Worm (Caenorhabditis elegans): ENCODE measurements around the gene nhr-66.

The nhr-66 gene

DNA sequence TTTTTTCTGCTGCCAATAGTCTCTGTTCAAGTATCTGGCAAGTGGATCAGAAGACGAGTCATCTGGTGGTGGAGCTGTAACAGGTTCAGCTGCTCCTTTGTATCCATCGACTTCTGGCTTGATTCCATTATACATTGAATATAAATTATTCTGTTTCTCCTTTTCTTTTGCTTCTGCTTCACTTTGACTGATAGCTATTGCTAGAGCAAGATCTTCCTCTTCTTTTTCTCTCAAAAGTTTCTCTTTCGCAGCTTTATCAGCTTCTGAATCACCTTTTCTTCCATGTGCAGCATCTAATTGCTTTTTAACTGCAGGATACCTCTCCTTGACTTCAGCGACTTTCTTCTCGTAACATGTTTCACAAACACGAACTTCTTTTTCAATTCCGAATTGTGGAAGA is 32.8 kb downstream of the nhr-66 start:
- TF ChIP-seq skn-1 (tag; optimal IDR thresholded peaks at IDR 0.05) = no peak
- no peak for TF ChIP-seq unc-39 (tag; optimal IDR thresholded peaks at IDR 0.05)
- no peak for TF ChIP-seq elt-3 (tag; optimal IDR thresholded peaks at IDR 0.05)
- TF ChIP-seq ztf-1 (GFP tag; conservative IDR thresholded peaks at IDR 0.05) = no peak
- TF ChIP-seq ceh-82 (tag; optimal IDR thresholded peaks at IDR 0.05) = no peak
- TF ChIP-seq sem-4 (tag; optimal IDR thresholded peaks at IDR 0.05) = no peak
- no peak for TF ChIP-seq F13H6.1 (tag; optimal IDR thresholded peaks at IDR 0.05)

ce11 chrIV:8201133-8201532 is 35.3 kb downstream of the nhr-66 start, which contains the start of gene glrx-22:
Gene glrx-22 (minus strand): TSS chrIV:8201233.
- TF ChIP-seq ceh-82 (tag; optimal IDR thresholded peaks at IDR 0.05) (no peak), skn-1 (tag; optimal IDR thresholded peaks at IDR 0.05) (no peak)

DNA sequence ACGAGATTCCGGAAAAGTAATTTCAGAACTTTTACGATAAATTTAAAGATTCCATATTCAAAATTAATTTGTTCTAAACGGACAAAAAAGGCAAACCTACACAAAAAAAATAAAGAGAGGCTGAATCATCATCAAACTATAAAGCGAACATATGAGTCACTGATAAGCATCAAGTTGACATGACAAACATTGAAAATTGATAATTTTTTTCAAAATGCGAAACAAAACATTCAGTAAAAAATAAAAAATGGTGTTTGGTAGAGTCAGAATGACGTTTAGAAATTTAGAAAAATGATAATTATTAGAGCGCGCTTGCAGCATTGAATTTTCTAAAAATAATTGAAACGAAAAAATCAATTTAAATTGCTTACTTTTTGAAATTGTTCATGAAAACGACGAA is 36.6 kb downstream of the nhr-66 start:
- TF ChIP-seq C34F6.9 (tag; optimal IDR thresholded peaks at IDR 0.05) = no peak
- TF ChIP-seq crh-2 (tag; optimal IDR thresholded peaks at IDR 0.05) = peak; percentile 8
- TF ChIP-seq fos-1 (tag; optimal IDR thresholded peaks at IDR 0.05) = peak; percentile 94

DNA sequence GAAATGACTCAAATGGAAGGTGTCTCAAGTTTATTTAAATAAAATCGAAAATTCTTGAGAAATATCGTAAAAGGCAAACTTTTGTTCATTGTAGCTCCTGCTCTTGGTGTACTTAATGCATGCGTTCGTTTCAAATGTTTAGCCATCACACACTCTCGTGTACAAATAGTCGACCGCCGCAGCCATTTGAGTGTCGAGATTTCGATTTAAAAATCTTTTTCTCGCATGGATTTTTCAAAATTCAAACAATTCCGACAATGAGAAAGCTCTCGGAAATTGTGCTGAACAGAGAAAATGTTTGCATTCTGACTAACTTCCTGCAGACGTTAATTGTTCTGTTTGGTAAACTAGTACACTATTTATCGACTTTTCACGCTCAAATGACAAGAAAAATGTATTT is 37.1 kb downstream of the nhr-66 start:
- no peak for TF ChIP-seq Y55F3AM.14 (GFP tag; optimal IDR thresholded peaks at IDR 0.05)
- no peak for TF ChIP-seq C34F6.9 (tag; optimal IDR thresholded peaks at IDR 0.05)

- TF ChIP-seq unc-55 (GFP tag; optimal IDR thresholded peaks at IDR 0.05) (no peak), lin-39 (tag; optimal IDR thresholded peaks at IDR 0.05) (no peak), Y55F3AM.14 (GFP tag; optimal IDR thresholded peaks at IDR 0.05) (no peak), dmd-4 (tag; optimal IDR thresholded peaks at IDR 0.05) (no peak), fos-1 (tag; optimal IDR thresholded peaks at IDR 0.05) (no peak), ztf-1 (GFP tag; conservative IDR thresholded peaks at IDR 0.05) (no peak)
These were observed 37.6 kb downstream of the nhr-66 start, which contains the start of gene wsp-1 for ce11 chrIV:8198851-8199250. Gene wsp-1 (minus strand): TSS chrIV:8198951.

DNA sequence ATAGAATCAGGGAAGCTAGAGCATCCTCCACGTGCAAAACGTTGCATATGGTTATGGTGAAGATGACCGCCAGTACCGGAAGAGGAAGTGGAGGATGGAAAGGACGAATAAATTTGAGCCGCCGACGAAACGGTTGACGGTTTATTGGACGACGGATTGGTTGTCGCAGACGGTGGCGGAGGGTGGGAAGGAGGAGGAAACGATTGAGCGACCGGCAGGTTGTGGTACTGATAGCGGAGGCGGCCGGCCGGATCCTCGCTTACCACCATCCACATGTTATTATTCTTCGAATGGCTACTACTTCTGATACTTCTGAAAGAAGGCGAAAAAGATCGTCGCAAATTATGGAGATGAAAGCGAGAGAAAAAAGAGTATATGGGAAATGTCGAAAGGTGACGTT is 43.5 kb downstream of the nhr-66 start:
- TF ChIP-seq nhr-25 (tag; optimal IDR thresholded peaks at IDR 0.05) (no peak), nhr-129 (tag; optimal IDR thresholded peaks at IDR 0.05) (no peak), mbf-1 (tag; optimal IDR thresholded peaks at IDR 0.05) (no peak), C34F6.9 (tag; optimal IDR thresholded peaks at IDR 0.05) (no peak), mab-5 (tag; optimal IDR thresholded peaks at IDR 0.05) (no peak), aly-2 (tag; optimal IDR thresholded peaks at IDR 0.05) (no peak), nhr-23 (tag; optimal IDR thresholded peaks at IDR 0.05) (no peak), elt-3 (tag; optimal IDR thresholded peaks at IDR 0.05) (no peak), nhr-77 (tag; optimal IDR thresholded peaks at IDR 0.05) (no peak), fos-1 (tag; optimal IDR thresholded peaks at IDR 0.05) (no peak), sma-9 (GFP tag; optimal IDR thresholded peaks at IDR 0.05) (no peak), sma-9 (tag; optimal IDR thresholded peaks at IDR 0.05) (no peak), nhr-10 (tag; optimal IDR thresholded peaks at IDR 0.05) (no peak)

ce11 chrIV:8189667-8190066 is 46.7 kb downstream of the nhr-66 start:
- TF ChIP-seq unc-62 (GFP tag; optimal IDR thresholded peaks at IDR 0.05) (no peak), mbf-1 (tag; optimal IDR thresholded peaks at IDR 0.05) (no peak), lin-13 (GFP tag; optimal IDR thresholded peaks at IDR 0.05) (no peak), lin-11 (tag; optimal IDR thresholded peaks at IDR 0.05) (no peak), nhr-11 (tag; optimal IDR thresholded peaks at IDR 0.05) (no peak), unc-39 (tag; optimal IDR thresholded peaks at IDR 0.05) (no peak), egl-27 (tag; optimal IDR thresholded peaks at IDR 0.05) (no peak), fos-1 (tag; optimal IDR thresholded peaks at IDR 0.05) (no peak), R02D3.7 (tag; optimal IDR thresholded peaks at IDR 0.05) (no peak), nhr-23 (tag; optimal IDR thresholded peaks at IDR 0.05) (no peak), skn-1 (tag; optimal IDR thresholded peaks at IDR 0.05) (no peak), ceh-16 (tag; optimal IDR thresholded peaks at IDR 0.05) (no peak), snpc-4 (tag; optimal IDR thresholded peaks at IDR 0.05) (no peak), elt-1 (tag; optimal IDR thresholded peaks at IDR 0.05) (no peak), lin-39 (tag; optimal IDR thresholded peaks at IDR 0.05) (no peak), nhr-6 (tag; optimal IDR thresholded peaks at IDR 0.05) (no peak), ztf-11 (tag; optimal IDR thresholded peaks at IDR 0.05) (no peak)
